Worm (Caenorhabditis elegans) whole organism, late embryonic: ENCODE results near the gene F45E4.6.

Experiments
- C38D4.7 ChIP-seq: fragments of 200-800 bp; sonication (Bioruptor generic); optimal IDR thresholded peaks from 2 replicates; lab custom pipeline; 2018; ENCODE audit warnings: mild to moderate bottlenecking, missing genetic modification characterization, moderate library complexity, missing compliant biosample characterization
- F13H6.1 ChIP-seq: sonication (generic microtip); optimal IDR thresholded peaks from 2 replicates; lab custom pipeline; 2016; ENCODE audit warnings: missing genetic modification characterization, missing compliant biosample characterization
- ceh-14 ChIP-seq: sonication (generic microtip); optimal IDR thresholded peaks from 2 replicates; lab custom pipeline; 2016; ENCODE audit warnings: missing genotype, missing genetic modification characterization, missing compliant biosample characterization
- ceh-18 ChIP-seq: sonication (generic microtip); optimal IDR thresholded peaks from 2 replicates; lab custom pipeline; 2016; ENCODE audit warnings: missing genetic modification characterization, missing compliant biosample characterization
- ceh-24 ChIP-seq: sonication (generic microtip); optimal IDR thresholded peaks from 2 replicates; lab custom pipeline; 2016; ENCODE audit warnings: mild to moderate bottlenecking, missing genetic modification characterization, missing compliant biosample characterization
- ceh-34 ChIP-seq: sonication (generic microtip); optimal IDR thresholded peaks from 2 replicates; lab custom pipeline; 2016; ENCODE audit warnings: mild to moderate bottlenecking, missing genetic modification characterization, missing compliant biosample characterization
- ceh-45 ChIP-seq: fragments of 200-800 bp; sonication (Bioruptor generic); IDR thresholded peaks from 2 replicates; pipeline ENCODE4 v1.3.6; 2022; ENCODE audit warnings: missing genetic modification reagents, missing genetic modification characterization, missing compliant biosample characterization
- ceh-48 ChIP-seq: sonication (generic microtip); optimal IDR thresholded peaks from 2 replicates; lab custom pipeline; 2016; ENCODE audit warnings: missing genetic modification characterization, inconsistent platforms, missing compliant biosample characterization
- ceh-6 ChIP-seq: fragments of 200-800 bp; sonication (Bioruptor generic); optimal IDR thresholded peaks from 2 replicates; lab custom pipeline; 2018; ENCODE audit warnings: mild to moderate bottlenecking, missing genetic modification characterization, missing compliant biosample characterization
- dmd-4 ChIP-seq: sonication (generic microtip); optimal IDR thresholded peaks from 2 replicates; lab custom pipeline; 2016; ENCODE audit warnings: borderline replicate concordance, missing genetic modification characterization, missing compliant biosample characterization
- ets-4 ChIP-seq: sonication (generic microtip); optimal IDR thresholded peaks from 2 replicates; lab custom pipeline; 2016; ENCODE audit warnings: missing genetic modification characterization, missing compliant biosample characterization
- fax-1 ChIP-seq: sonication (generic microtip); optimal IDR thresholded peaks from 2 replicates; lab custom pipeline; 2016; ENCODE audit warnings: missing genotype, missing genetic modification characterization, missing compliant biosample characterization
- fkh-6 ChIP-seq: sonication (generic microtip); optimal IDR thresholded peaks from 2 replicates; lab custom pipeline; 2016; ENCODE audit warnings: missing genetic modification characterization, missing compliant biosample characterization
- gmeb-2 ChIP-seq: sonication (generic microtip); optimal IDR thresholded peaks from 2 replicates; lab custom pipeline; 2016; ENCODE audit warnings: missing genetic modification characterization, inconsistent platforms, missing compliant biosample characterization
- hlh-13 ChIP-seq: fragments of 200-800 bp; sonication (Bioruptor generic); optimal IDR thresholded peaks from 2 replicates; lab custom pipeline; 2018; ENCODE audit warnings: mild to moderate bottlenecking, missing genetic modification characterization, missing compliant biosample characterization
- hlh-15 ChIP-seq: sonication (generic microtip); optimal IDR thresholded peaks from 2 replicates; lab custom pipeline; 2016; ENCODE audit warnings: missing genetic modification characterization, missing compliant biosample characterization
- hlh-30 ChIP-seq: sonication (generic microtip); optimal IDR thresholded peaks from 2 replicates; lab custom pipeline; 2017; ENCODE audit warnings: antibody characterized with exemption, missing genetic modification characterization, missing compliant biosample characterization; ENCODE audit not compliant: insufficient read depth
- lin-11 ChIP-seq: fragments of 200-800 bp; sonication (Bioruptor generic); optimal IDR thresholded peaks from 2 replicates; lab custom pipeline; 2018; ENCODE audit warnings: mild to moderate bottlenecking, missing genetic modification characterization, missing compliant biosample characterization
- nfya-1 ChIP-seq: sonication (generic microtip); optimal IDR thresholded peaks from 2 replicates; lab custom pipeline; 2017; ENCODE audit warnings: missing genetic modification characterization, mild to moderate bottlenecking, missing compliant biosample characterization, antibody characterized with exemption, moderate library complexity
- npax-4 ChIP-seq: sonication (generic microtip); optimal IDR thresholded peaks from 2 replicates; lab custom pipeline; 2016; ENCODE audit warnings: missing genetic modification characterization, missing compliant biosample characterization
- odd-2 ChIP-seq: sonication (generic microtip); optimal IDR thresholded peaks from 2 replicates; lab custom pipeline; 2017; ENCODE audit warnings: antibody characterized with exemption, mild to moderate bottlenecking, missing genetic modification characterization, missing compliant biosample characterization
- pat-9 ChIP-seq: fragments of 200-800 bp; sonication (Bioruptor generic); optimal IDR thresholded peaks from 2 replicates; lab custom pipeline; 2018; ENCODE audit warnings: mild to moderate bottlenecking, missing genetic modification characterization, moderate library complexity, missing compliant biosample characterization
- pros-1 ChIP-seq: fragments of 150-350 bp; optimal IDR thresholded peaks from 2 replicates; lab custom pipeline; 2014; ENCODE audit warnings: missing biosample characterization, missing genetic modification reagents, missing genetic modification characterization
- sdc-2 ChIP-seq: sonication (generic microtip); optimal IDR thresholded peaks from 2 replicates; lab custom pipeline; 2016; ENCODE audit warnings: missing genotype, missing genetic modification characterization, missing compliant biosample characterization
- sox-2 ChIP-seq: fragments of 200-800 bp; sonication (Bioruptor generic); IDR thresholded peaks from 2 replicates; pipeline ENCODE4 v1.3.6; 2022; ENCODE audit warnings: missing genetic modification reagents, missing genetic modification characterization, missing compliant biosample characterization
- tbx-2 ChIP-seq: sonication (generic microtip); optimal IDR thresholded peaks from 2 replicates; lab custom pipeline; 2016; ENCODE audit warnings: missing genetic modification characterization, missing compliant biosample characterization
- ttx-3 ChIP-seq: sonication (generic microtip); optimal IDR thresholded peaks from 2 replicates; lab custom pipeline; 2016; ENCODE audit warnings: missing genetic modification reagents, missing genetic modification characterization, missing compliant biosample characterization
- unc-3 ChIP-seq, 2 experiments: fragments of 200-800 bp in 1 of 2; sonication (Bioruptor generic) in 1 of 2; sonication (generic microtip) in 1 of 2; conservative IDR thresholded peaks in 1 of 2; optimal IDR thresholded peaks in 1 of 2; 2 replicates each; pipeline versions ENCODE4 v1.3.6 to Lab custom; 2016 to 2022; ENCODE audit warnings: missing compliant biosample characterization in 2 of 2, missing genetic modification characterization in 2 of 2, missing genetic modification reagents in 1 of 2
- unc-42 ChIP-seq: sonication (generic microtip); optimal IDR thresholded peaks from 2 replicates; lab custom pipeline; 2016; ENCODE audit warnings: missing genotype, missing genetic modification characterization, missing compliant biosample characterization
- unc-55 ChIP-seq: sonication (generic microtip); optimal IDR thresholded peaks from 2 replicates; lab custom pipeline; 2017; ENCODE audit warnings: missing biosample characterization, missing genetic modification reagents, missing genetic modification characterization
- zip-5 ChIP-seq: sonication (generic microtip); optimal IDR thresholded peaks from 2 replicates; lab custom pipeline; 2016; ENCODE audit warnings: missing genetic modification characterization, missing compliant biosample characterization
- ztf-16 ChIP-seq: sonication (generic microtip); optimal IDR thresholded peaks from 2 replicates; lab custom pipeline; 2017; ENCODE audit warnings: missing genetic modification characterization, missing compliant biosample characterization

F45E4.6 gene

ce11 chrIV:7651120-7651519 is 18.8 kb upstream of the F45E4.6 start, which contains the start of gene cima-1:
Gene cima-1, plus strand, starts transcription at chrIV:7651459.
- TF ChIP-seq ceh-6 (GFP tag; lab: Kevin White, UChicago), result no peak

- no peak for TF ChIP-seq zip-5 (tag; lab: Kevin White, UChicago)
- no peak for TF ChIP-seq ceh-45 (GFP tag; lab: Robert Waterston, UW)
- TF ChIP-seq nfya-1, result peak; percentile 62
- TF ChIP-seq, all 69 proteins: peak for 1
Measured at ce11 chrIV:7650433-7650832, 18.1 kb upstream of the F45E4.6 start.

ce11 chrIV:7646861-7647260 is 14.5 kb upstream of the F45E4.6 start:
- no peak for TF ChIP-seq dmd-4 (tag; lab: Kevin White, UChicago)

ce11 chrIV:7646119-7646518 is 13.8 kb upstream of the F45E4.6 start, which contains the start of gene hmg-5:
Gene hmg-5, minus strand, starts transcription at chrIV:7646219.
- no peak for TF ChIP-seq npax-4
- TF ChIP-seq ceh-6 (GFP tag; lab: Kevin White, UChicago), result no peak
- no peak for TF ChIP-seq gmeb-2
- TF ChIP-seq dmd-4 (tag; lab: Kevin White, UChicago), result no peak
- TF ChIP-seq fax-1, result no peak
- TF ChIP-seq pat-9, result no peak
- no peak for TF ChIP-seq fkh-6 (tag; lab: Kevin White, UChicago)
- no peak for TF ChIP-seq sox-2 (GFP tag; lab: Robert Waterston, UW)
- TF ChIP-seq ceh-24 (tag; lab: Kevin White, UChicago), result no peak
- TF ChIP-seq hlh-15 (tag; lab: Kevin White, UChicago), result no peak
- TF ChIP-seq lin-11 (tag; lab: Kevin White, UChicago), result no peak
- no peak for TF ChIP-seq ztf-16 (tag; lab: Kevin White, UChicago)
- no peak for TF ChIP-seq hlh-30 (tag; lab: Kevin White, UChicago)
- TF ChIP-seq C38D4.7 (GFP tag; lab: Kevin White, UChicago), result no peak
- TF ChIP-seq ceh-18 (tag; lab: Kevin White, UChicago), result no peak
- TF ChIP-seq F13H6.1 (tag; lab: Kevin White, UChicago), result no peak
- no peak for TF ChIP-seq ceh-48

- TF ChIP-seq ceh-6 (GFP tag; lab: Kevin White, UChicago) (no peak), unc-42 (tag; lab: Kevin White, UChicago) (no peak), odd-2 (tag; lab: Kevin White, UChicago) (no peak), ceh-14 (tag; lab: Kevin White, UChicago) (no peak), ets-4 (tag; lab: Kevin White, UChicago) (no peak), hlh-30 (tag; lab: Kevin White, UChicago) (no peak), ceh-34 (no peak), sdc-2 (tag; lab: Kevin White, UChicago) (no peak), F13H6.1 (tag; lab: Kevin White, UChicago) (no peak), hlh-15 (tag; lab: Kevin White, UChicago) (no peak), tbx-2 (tag; lab: Kevin White, UChicago) (no peak), unc-55 (GFP tag; lab: Kevin White, UChicago) (no peak), unc-3 (GFP tag; conservative IDR thresholded peaks at IDR 0.05; lab: Robert Waterston, UW) (no peak), unc-3 (tag; optimal IDR thresholded peaks at IDR 0.05; lab: Kevin White, UChicago) (no peak), sox-2 (GFP tag; lab: Robert Waterston, UW) (no peak)
Measured at ce11 chrIV:7642971-7643370, 10.6 kb upstream of the F45E4.6 start, which contains the start of gene nlp-20. Gene nlp-20, minus strand, starts transcription at chrIV:7643071.

ce11 chrIV:7641758-7642157 is 9.4 kb upstream of the F45E4.6 start, which contains the start of gene nep-16:
Gene nep-16, minus strand, starts transcription at chrIV:7641858.
- TF ChIP-seq pros-1 (tag; lab: Kevin White, UChicago) (no peak), hlh-13 (GFP tag; lab: Kevin White, UChicago) (no peak), fkh-6 (tag; lab: Kevin White, UChicago) (no peak), ttx-3 (tag; lab: Kevin White, UChicago) (no peak)
- TF ChIP-seq, all 69 proteins: peak for 0
